Worm (Caenorhabditis elegans): ENCODE data around the gene C30G12.2.

DNA sequence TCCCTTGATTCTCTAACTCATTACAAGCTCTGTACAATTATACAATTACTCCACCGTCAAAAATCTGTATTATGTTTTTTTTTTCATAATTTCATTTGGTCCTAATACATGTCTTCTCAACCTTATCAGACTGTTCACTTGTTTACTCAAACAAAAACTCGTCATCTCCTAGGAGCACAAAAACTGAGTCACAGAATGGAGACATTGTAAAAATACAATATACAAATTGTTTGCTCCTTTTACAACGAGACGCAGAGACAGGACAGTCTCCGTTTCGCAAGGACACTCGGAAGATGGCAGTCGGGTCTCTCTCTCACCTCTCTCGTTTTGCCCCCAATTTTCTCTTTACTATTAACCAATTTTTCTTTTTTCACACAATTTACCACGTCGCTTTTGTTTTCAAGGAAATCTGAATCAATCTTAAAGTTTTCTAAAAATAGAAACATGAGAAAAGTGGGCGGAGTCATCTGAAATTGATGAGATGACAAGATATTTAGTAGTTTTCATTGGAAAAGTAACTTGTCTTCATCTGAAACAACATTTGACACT is 34.5 kb upstream of the C30G12.2 start, which contains the start of gene F32A5.8:
- no peak for TF ChIP-seq efl-1 (GFP tag; optimal IDR thresholded peaks at IDR 0.05)
- TF ChIP-seq bed-1 (GFP tag; IDR thresholded peaks at IDR 0.05): no peak
- no peak for TF ChIP-seq hsf-1 (GFP tag; IDR thresholded peaks at IDR 0.05)
- TF ChIP-seq sea-2 (GFP tag; IDR thresholded peaks at IDR 0.05): no peak

All from whole organism, young adult.